Worm (Caenorhabditis elegans) whole organism, L4 larva: Measurements from ENCODE around the gene fbxb-65.
"Not testable (repeated sequence)": the region's sequence is repeated elsewhere in the genome, so short reads cannot be mapped to it uniquely, and the experiment has no call there.

ENCODE experiments used
- D1046.2 ChIP-seq: fragments of 200-800 bp; sonication (Bioruptor generic); IDR thresholded peaks from 2 replicates; pipeline ENCODE4 v1.3.6; 2022; ENCODE audit warnings: missing genetic modification characterization, missing compliant biosample characterization
- F37D6.2 ChIP-seq: sonication (generic microtip); optimal IDR thresholded peaks from 2 replicates; lab custom pipeline; 2016; ENCODE audit warnings: mild to moderate bottlenecking, missing genetic modification characterization, missing compliant biosample characterization
- F44E2.7 ChIP-seq: fragments of 200-800 bp; sonication (Bioruptor generic); IDR thresholded peaks from 2 replicates; pipeline ENCODE4 v2.1.2; 2022; ENCODE audit warnings: missing genetic modification characterization, missing compliant biosample characterization
- T26A8.4 ChIP-seq: fragments of 200-800 bp; sonication (Bioruptor generic); IDR thresholded peaks from 2 replicates; pipeline ENCODE4 v1.3.6; 2022; ENCODE audit warnings: missing genetic modification characterization, missing compliant biosample characterization
- aha-1 ChIP-seq: fragments of 150-350 bp; peaks from one replicate; lab custom pipeline; 2014; ENCODE audit warnings: missing biosample characterization, missing genetic modification characterization
- aly-2 ChIP-seq: sonication (generic microtip); optimal IDR thresholded peaks from 2 replicates; lab custom pipeline; 2018; ENCODE audit warnings: missing biosample characterization, missing genetic modification characterization
- ceh-28 ChIP-seq: fragments of 150-350 bp; optimal IDR thresholded peaks from 2 replicates; lab custom pipeline; 2014; ENCODE audit warnings: missing biosample characterization, missing genetic modification reagents, missing genetic modification characterization
- ceh-62 ChIP-seq: sonication (generic microtip); optimal IDR thresholded peaks from 2 replicates; lab custom pipeline; 2017; ENCODE audit warnings: missing biosample characterization, missing genetic modification characterization
- cey-2 ChIP-seq: sonication (generic microtip); optimal IDR thresholded peaks from 3 replicates; lab custom pipeline; 2017; ENCODE audit warnings: missing genetic modification characterization, mild to moderate bottlenecking, missing compliant biosample characterization, antibody characterized with exemption, borderline replicate concordance; ENCODE audit not compliant: insufficient read depth
- ctbp-1 ChIP-seq: fragments of 200-800 bp; sonication (Bioruptor generic); IDR thresholded peaks from 2 replicates; pipeline ENCODE4 v1.3.6; 2022; ENCODE audit warnings: missing genetic modification reagents, missing genetic modification characterization, missing compliant biosample characterization
- daf-12 ChIP-seq: fragments of 150-350 bp; optimal IDR thresholded peaks from 2 replicates; lab custom pipeline; 2014; ENCODE audit warnings: missing biosample characterization, missing genetic modification reagents, missing genetic modification characterization
- dmd-6 ChIP-seq: fragments of 200-800 bp; sonication (Bioruptor generic); IDR thresholded peaks from 2 replicates; pipeline ENCODE4 v1.3.6; 2022; ENCODE audit warnings: missing genetic modification reagents, missing genetic modification characterization, missing compliant biosample characterization
- duxl-1 ChIP-seq: sonication (generic microtip); optimal IDR thresholded peaks from 2 replicates; lab custom pipeline; 2016; ENCODE audit warnings: mild to moderate bottlenecking, missing genetic modification characterization, moderate library complexity, missing compliant biosample characterization; ENCODE audit not compliant: poor library complexity
- egl-43 ChIP-seq: fragments of 200-800 bp; sonication (Bioruptor generic); IDR thresholded peaks from 2 replicates; pipeline ENCODE4 v1.3.6; 2022; ENCODE audit warnings: missing genetic modification reagents, missing genetic modification characterization, missing compliant biosample characterization
- hmg-1.1 ChIP-seq: fragments of 200-800 bp; sonication (Bioruptor generic); IDR thresholded peaks from 2 replicates; pipeline ENCODE4 v1.3.6; 2022; ENCODE audit warnings: missing genetic modification reagents, missing genetic modification characterization, missing compliant biosample characterization
- lim-7 ChIP-seq: fragments of 200-800 bp; sonication (Bioruptor generic); IDR thresholded peaks from 2 replicates; pipeline ENCODE4 v1.3.6; 2022; ENCODE audit warnings: missing genetic modification characterization, missing compliant biosample characterization
- lin-1 ChIP-seq: fragments of 200-800 bp; sonication (Bioruptor generic); IDR thresholded peaks from 2 replicates; pipeline ENCODE4 v1.3.6; 2022; ENCODE audit warnings: missing genetic modification reagents, missing genetic modification characterization, missing compliant biosample characterization
- lin-13 ChIP-seq: fragments of 150-350 bp; optimal IDR thresholded peaks from 2 replicates; lab custom pipeline; 2014; ENCODE audit warnings: missing biosample characterization, missing genetic modification reagents, missing genetic modification characterization
- lin-38 ChIP-seq: fragments of 200-800 bp; sonication (Bioruptor generic); IDR thresholded peaks from 2 replicates; pipeline ENCODE4 v1.3.6; 2022; ENCODE audit warnings: missing genetic modification reagents, missing genetic modification characterization, missing compliant biosample characterization
- madf-9 ChIP-seq: fragments of 200-800 bp; sonication (Bioruptor generic); conservative IDR thresholded peaks from 2 replicates; pipeline ENCODE4 v1.3.6; 2022; ENCODE audit warnings: missing genetic modification reagents, missing genetic modification characterization, missing compliant biosample characterization
- mdt-29 ChIP-seq: fragments of 200-800 bp; sonication (Bioruptor generic); IDR thresholded peaks from 2 replicates; pipeline ENCODE4 v1.3.6; 2022; ENCODE audit warnings: missing genetic modification reagents, missing genetic modification characterization, missing compliant biosample characterization
- nhr-237 ChIP-seq: sonication (generic microtip); optimal IDR thresholded peaks from 2 replicates; lab custom pipeline; 2017; ENCODE audit warnings: missing biosample characterization, missing genetic modification characterization
- nhr-28 ChIP-seq: fragments of 150-350 bp; optimal IDR thresholded peaks from 2 replicates; lab custom pipeline; 2014; ENCODE audit warnings: missing biosample characterization, missing genetic modification characterization
- pha-4 ChIP-seq, 2 experiments: fragments of 150-350 bp in 1 of 2; fragments of 200-800 bp in 1 of 2; sonication (Bioruptor generic) in 1 of 2; IDR thresholded peaks in 1 of 2; optimal IDR thresholded peaks in 1 of 2; 2 replicates each; pipeline versions ENCODE4 v1.3.6 to Lab custom; 2014 to 2022; ENCODE audit warnings: missing genetic modification characterization in 2 of 2, missing genetic modification reagents in 2 of 2, missing biosample characterization in 1 of 2, missing compliant biosample characterization in 1 of 2
- pqm-1 ChIP-seq: sonication (generic microtip); optimal IDR thresholded peaks from 2 replicates; lab custom pipeline; 2017; ENCODE audit warnings: missing biosample characterization, missing genetic modification characterization
- rbr-2 ChIP-seq: sonication (generic microtip); optimal IDR thresholded peaks from 2 replicates; lab custom pipeline; 2016; ENCODE audit warnings: missing genotype, missing genetic modification characterization, missing compliant biosample characterization
- saeg-2 ChIP-seq: fragments of 200-800 bp; sonication (Bioruptor generic); IDR thresholded peaks from 2 replicates; pipeline ENCODE4 v1.3.6; 2022; ENCODE audit warnings: missing genetic modification reagents, missing genetic modification characterization, missing compliant biosample characterization
- skn-1 ChIP-seq: fragments of 150-350 bp; optimal IDR thresholded peaks from 2 replicates; lab custom pipeline; 2014; ENCODE audit warnings: missing biosample characterization, missing genetic modification characterization
- snpc-1.2 ChIP-seq: fragments of 200-800 bp; sonication (Bioruptor generic); IDR thresholded peaks from 2 replicates; pipeline ENCODE4 v1.3.6; 2022; ENCODE audit warnings: missing genetic modification reagents, missing genetic modification characterization, missing compliant biosample characterization
- snpc-4 ChIP-seq: fragments of 150-350 bp; optimal IDR thresholded peaks from 2 replicates; lab custom pipeline; 2014; ENCODE audit warnings: missing biosample characterization, missing genetic modification characterization
- unc-62 ChIP-seq, 3 experiments: fragments of 150-350 bp in 1 of 3; sonication (generic microtip); optimal IDR thresholded peaks in 2 of 3; peaks in 1 of 3; 1 replicate in 1 of 3; 2 replicates in 2 of 3; lab custom pipeline; 2014 to 2017; ENCODE audit warnings: missing biosample characterization in 3 of 3, missing genetic modification characterization in 3 of 3, missing genetic modification reagents in 3 of 3, missing genotype in 1 of 3
- ztf-7 ChIP-seq: fragments of 150-350 bp; optimal IDR thresholded peaks from 2 replicates; lab custom pipeline; 2014; ENCODE audit warnings: missing biosample characterization, missing genetic modification characterization

fbxb-65 gene

DNA sequence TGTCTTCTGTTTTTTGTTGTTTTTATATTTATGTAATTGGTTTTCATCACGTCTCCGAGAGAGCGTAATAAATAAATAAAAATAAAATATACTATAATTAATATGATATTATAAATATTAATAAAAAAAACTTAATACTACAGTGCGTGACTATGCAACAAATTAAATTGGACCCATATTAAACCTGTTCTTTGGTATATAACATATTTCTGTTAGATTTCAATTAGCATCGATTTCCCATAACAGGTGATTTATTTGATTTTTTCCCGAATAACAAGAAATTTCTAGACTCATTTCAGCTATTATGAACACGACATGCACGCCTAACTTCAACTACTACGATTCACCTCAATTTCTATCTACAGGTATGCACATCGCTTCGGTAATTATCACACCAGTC lies 12.3 kb upstream of the fbxb-65 start, which contains the start of gene srh-208:
Gene srh-208, plus strand, starts transcription at position 301 of the 400 bp plus-strand sequence.
- TF ChIP-seq duxl-1, rbr-2, ceh-62 (tag; lab: Kevin White, UChicago): not testable (repeated sequence)

DNA sequence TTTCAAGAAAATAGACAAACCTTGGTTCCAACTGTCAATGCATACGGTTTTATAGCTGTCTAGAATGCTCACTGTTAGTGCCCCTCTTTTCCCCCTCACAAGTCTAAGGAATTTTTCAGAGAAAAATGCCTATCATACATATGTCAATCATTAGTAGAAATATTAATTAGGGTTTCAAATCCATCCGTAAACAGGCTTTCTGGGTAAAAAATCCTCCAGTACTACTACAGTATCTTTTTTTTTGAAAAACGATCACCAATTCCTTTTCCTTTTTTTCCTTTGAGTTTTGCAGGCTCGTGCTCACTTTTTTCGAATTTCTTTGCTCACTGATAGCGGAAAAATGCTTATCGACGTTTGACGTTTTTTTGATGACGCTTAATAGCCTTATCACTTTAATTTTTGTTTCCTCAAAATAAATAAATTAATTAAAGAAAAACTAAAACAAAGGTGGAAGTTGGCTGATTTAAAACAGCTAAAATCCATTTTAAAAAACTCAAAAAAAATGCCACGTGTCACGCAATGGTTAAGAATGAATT lies 9.8 kb upstream of the fbxb-65 start, which contains the start of gene C43D7.7:
Gene C43D7.7, minus strand, starts transcription at position 51 of the 536 bp plus-strand sequence.
- no peak for TF ChIP-seq daf-12
- no peak for TF ChIP-seq lim-7 (GFP tag; lab: Robert Waterston, UW)
- peak; percentile 42; the same call in 1 of the 2 replicates for TF ChIP-seq dmd-6
- no peak for TF ChIP-seq nhr-28 (tag; lab: Kevin White, UChicago)
- TF ChIP-seq ctbp-1: no peak
- peak; percentile 40 for TF ChIP-seq pqm-1 (tag; lab: Kevin White, UChicago)
- no peak for TF ChIP-seq T26A8.4 (GFP tag; lab: Robert Waterston, UW)
- TF ChIP-seq snpc-4: no peak
- no peak for TF ChIP-seq lin-13

DNA sequence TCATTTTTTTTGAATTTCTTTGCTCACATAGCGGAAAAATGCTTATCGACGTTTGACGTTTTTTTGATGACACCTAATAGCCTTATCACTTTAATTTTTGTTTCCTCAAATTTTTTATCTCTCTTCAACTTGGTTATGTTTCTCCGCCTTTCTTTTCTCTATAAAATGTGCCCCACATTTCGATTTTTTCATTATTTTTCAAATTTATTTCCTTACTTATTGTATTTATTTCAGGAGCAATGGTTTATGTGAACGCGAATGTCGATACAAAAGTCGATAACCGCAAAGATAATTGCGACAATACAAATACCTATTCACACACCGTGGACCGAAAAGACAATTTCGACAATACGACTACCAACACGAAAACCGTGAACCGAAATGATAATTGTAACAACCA lies 9.0 kb upstream of the fbxb-65 start, which contains the start of gene sdz-6:
Gene sdz-6, plus strand, starts transcription at position 229 of the 400 bp plus-strand sequence.
- TF ChIP-seq madf-9 (GFP tag; lab: Robert Waterston, UW) (no peak), unc-62 (GFP tag; optimal IDR thresholded peaks at IDR 0.05 in 1 of 2; lab: Kevin White, UChicago) (peak in 1 of 2 experiments; percentile 95), unc-62 (tag; optimal IDR thresholded peaks at IDR 0.05; lab: Kevin White, UChicago) (no peak), dmd-6 (peak; percentile 8; the same call in 1 of the 2 replicates)

DNA sequence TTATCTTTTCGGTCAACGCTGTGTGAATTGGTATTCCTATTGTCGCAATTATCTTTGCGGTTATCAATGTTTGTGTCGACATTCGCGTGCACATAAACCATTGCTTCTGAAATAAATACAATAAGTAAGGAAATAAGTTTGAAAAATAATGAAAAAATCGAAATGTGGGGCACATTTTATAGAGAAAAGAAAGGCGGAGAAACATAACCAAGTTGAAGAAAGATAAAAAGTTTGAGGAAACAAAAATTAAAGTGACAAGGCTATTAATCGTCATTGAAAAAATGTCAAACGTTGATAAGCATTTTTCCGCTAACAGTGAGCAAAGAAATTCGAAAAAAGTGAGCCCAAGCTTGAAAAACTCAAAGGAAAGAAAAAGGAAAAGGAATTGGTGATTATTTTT lies 7.0 kb upstream of the fbxb-65 start, which contains the start of gene C43D7.4:
Gene C43D7.4, minus strand, starts transcription at position 101 of the 400 bp plus-strand sequence.
- TF ChIP-seq egl-43: no peak
- TF ChIP-seq ztf-7 (tag; lab: Kevin White, UChicago): no peak

DNA sequence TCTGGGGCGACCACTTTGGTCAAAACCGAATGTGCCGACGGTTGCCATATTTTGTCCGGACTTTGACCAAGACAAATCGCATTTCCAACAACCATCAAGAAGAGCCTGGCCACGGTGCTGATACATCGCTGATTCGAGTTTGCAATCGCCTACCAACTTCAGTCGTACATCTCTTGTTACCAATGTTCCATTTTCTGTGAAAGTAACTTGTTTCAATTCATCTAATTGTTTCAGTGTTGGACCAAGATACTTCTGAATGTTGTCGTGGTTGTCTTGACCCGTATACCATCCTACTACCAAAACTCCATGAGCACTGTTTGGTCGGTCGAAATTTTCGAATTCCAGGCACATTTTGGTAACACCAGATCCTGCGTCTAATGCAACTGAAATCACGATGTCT lies 3.9 kb upstream of the fbxb-65 start:
- TF ChIP-seq F44E2.7 (GFP tag; lab: Robert Waterston, UW) (no peak), lim-7 (GFP tag; lab: Robert Waterston, UW) (0 out of 2 replicates have a peak, but pooled peaks have one; percentile 37), aha-1 (peak; percentile 77)
- TF ChIP-seq, all 104 proteins: peak for 2

DNA sequence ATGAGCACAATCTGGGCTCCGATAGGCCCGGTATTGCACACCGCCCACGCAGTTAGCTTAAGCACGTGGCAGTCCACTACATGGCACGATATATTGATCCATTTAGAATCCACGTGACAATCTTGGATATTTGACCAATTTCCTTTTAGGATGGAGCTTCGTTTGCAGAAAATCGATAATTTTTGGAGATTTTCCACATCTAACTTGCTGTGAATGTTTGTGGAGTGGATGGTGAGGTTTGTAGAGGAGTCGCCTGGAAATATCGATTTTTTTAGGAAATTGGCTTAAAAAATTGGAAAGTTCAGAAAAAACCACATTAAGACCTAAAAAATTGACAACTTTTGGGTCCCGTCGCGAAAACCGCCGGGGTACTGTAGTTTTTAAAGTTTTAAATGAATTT lies 8.0 kb downstream of the fbxb-65 start:
- TF ChIP-seq ztf-7 (tag; lab: Kevin White, UChicago): no peak
- TF ChIP-seq cey-2: no peak
- TF ChIP-seq D1046.2 (GFP tag; lab: Robert Waterston, UW): no peak
- TF ChIP-seq nhr-237 (tag; lab: Kevin White, UChicago): no peak
- TF ChIP-seq pha-4 (GFP tag; IDR thresholded peaks at IDR 0.05; lab: Robert Waterston, UW): no peak
- no peak for TF ChIP-seq pha-4 (tag; optimal IDR thresholded peaks at IDR 0.05; lab: Kevin White, UChicago)
- TF ChIP-seq skn-1 (tag; lab: Kevin White, UChicago): no peak
- TF ChIP-seq F37D6.2 (tag; lab: Kevin White, UChicago): no peak
- TF ChIP-seq ceh-28: peak; percentile 62
- no peak for TF ChIP-seq aly-2 (tag; lab: Kevin White, UChicago)

DNA sequence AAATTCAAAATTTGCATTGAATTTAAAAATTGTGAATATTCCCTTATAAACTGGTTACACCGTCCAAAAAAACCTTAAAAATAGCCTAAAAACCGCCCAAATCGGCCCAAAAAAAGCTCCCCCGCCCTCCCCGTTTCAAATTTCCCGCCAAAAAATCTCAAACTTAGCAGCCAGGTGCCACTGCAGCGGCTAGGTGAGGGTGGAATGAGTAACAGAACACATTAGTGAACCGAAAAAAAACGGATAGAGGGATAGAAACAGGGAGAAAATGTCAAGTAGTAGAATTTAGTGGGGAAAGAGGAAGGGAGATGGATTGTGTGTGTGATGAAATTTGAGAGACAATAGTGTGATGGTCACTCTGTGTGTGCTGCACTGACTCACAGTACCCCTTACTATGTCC lies 22.6 kb downstream of the fbxb-65 start:
- TF ChIP-seq lin-38 (no peak), skn-1 (tag; lab: Kevin White, UChicago) (no peak), lin-1 (GFP tag; lab: Robert Waterston, UW) (no peak), rbr-2 (tag; lab: Kevin White, UChicago) (no peak), hmg-1.1 (GFP tag; lab: Robert Waterston, UW) (no peak), D1046.2 (GFP tag; lab: Robert Waterston, UW) (no peak), mdt-29 (no peak), snpc-1.2 (GFP tag; lab: Robert Waterston, UW) (no peak), saeg-2 (GFP tag; lab: Robert Waterston, UW) (no peak)
